Fruit fly (Drosophila melanogaster): ENCODE results near the gene CG17917.

CG17917 gene

dm6 chr3R:6352893-6353623 lies 11.3 kb downstream of the CG17917 start (continued):
- TF ChIP-seq Pdp1 (GFP tag; optimal IDR thresholded peaks at IDR 0.05): no peak
- no peak for TF ChIP-seq Hmr (GFP tag; optimal IDR thresholded peaks at IDR 0.05)
- no peak for TF ChIP-seq CG1024 (GFP tag; IDR thresholded peaks at IDR 0.05)
- TF ChIP-seq CG16813 (GFP tag; IDR thresholded peaks at IDR 0.05; ENCODE audit: partially characterized antibody): no peak
- TF ChIP-seq Lhr (GFP tag; optimal IDR thresholded peaks at IDR 0.05): no peak
- no peak for TF ChIP-seq Ada2b (GFP tag; IDR thresholded peaks at IDR 0.05)
- no peak for TF ChIP-seq CG10565 (GFP tag; optimal IDR thresholded peaks at IDR 0.05)
- TF ChIP-seq CG4360 (GFP tag; IDR thresholded peaks at IDR 0.05): peak; percentile 76
- TF ChIP-seq Dip2 (GFP tag; IDR thresholded peaks at IDR 0.05): no peak
- TF ChIP-seq NFAT (GFP tag; IDR thresholded peaks at IDR 0.05): no peak
- TF ChIP-seq pros (GFP tag; optimal IDR thresholded peaks at IDR 0.05): peak; percentile 45
- no peak for TF ChIP-seq Eip74EF (GFP tag; optimal IDR thresholded peaks at IDR 0.05)
- no peak for TF ChIP-seq CG1529 (GFP tag; optimal IDR thresholded peaks at IDR 0.05)
- no peak for TF ChIP-seq lov (optimal IDR thresholded peaks at IDR 0.05)
- TF ChIP-seq lov (GFP tag; IDR thresholded peaks at IDR 0.05): no peak
- no peak for TF ChIP-seq E2f2 (GFP tag; IDR thresholded peaks at IDR 0.05)
- TF ChIP-seq CG31441 (GFP tag; IDR thresholded peaks at IDR 0.05): peak; percentile 29; the same call in 1 of the 2 replicates
- TF ChIP-seq ATbp (GFP tag; optimal IDR thresholded peaks at IDR 0.05): peak; percentile 21
- no peak for TF ChIP-seq maf-S (GFP tag; optimal IDR thresholded peaks at IDR 0.05)
- no peak for TF ChIP-seq CG2120 (GFP tag; optimal IDR thresholded peaks at IDR 0.05)
- no peak for TF ChIP-seq CTCF (GFP tag; optimal IDR thresholded peaks at IDR 0.05)
- TF ChIP-seq croc (GFP tag; conservative IDR thresholded peaks at IDR 0.05): no peak
- no peak for TF ChIP-seq CG15601 (tag; optimal IDR thresholded peaks at IDR 0.05)
- no peak for TF ChIP-seq Fer1 (GFP tag; optimal IDR thresholded peaks at IDR 0.05)
- no peak for TF ChIP-seq CG13287 (GFP tag; IDR thresholded peaks at IDR 0.05; ENCODE audit: partially characterized antibody)
- peak; percentile 5 for TF ChIP-seq CG1647 (GFP tag; optimal IDR thresholded peaks at IDR 0.05)
- TF ChIP-seq scrt (GFP tag; optimal IDR thresholded peaks at IDR 0.05): no peak
- TF ChIP-seq CG9727 (GFP tag; optimal IDR thresholded peaks at IDR 0.05): peak; percentile 7
- TF ChIP-seq Ets97D (GFP tag; optimal IDR thresholded peaks at IDR 0.05): no peak
- TF ChIP-seq tup (GFP tag; optimal IDR thresholded peaks at IDR 0.05): no peak
- TF ChIP-seq cato (GFP tag; optimal IDR thresholded peaks at IDR 0.05; ENCODE audit: borderline replicate concordance): no peak
- TF ChIP-seq CG17829 (tag; optimal IDR thresholded peaks at IDR 0.05): peak; percentile 29
- TF ChIP-seq CG12744 (GFP tag; optimal IDR thresholded peaks at IDR 0.05): no peak
- peak; percentile 7 for TF ChIP-seq CG17568 (GFP tag; optimal IDR thresholded peaks at IDR 0.05)
- TF ChIP-seq caup (GFP tag; optimal IDR thresholded peaks at IDR 0.05; ENCODE audit: severe bottlenecking): no peak
- no peak for TF ChIP-seq CG32772 (GFP tag; IDR thresholded peaks at IDR 0.05)
- peak; percentile 95 for TF ChIP-seq sr (GFP tag; IDR thresholded peaks at IDR 0.05)
- TF ChIP-seq bab2 (GFP tag; optimal IDR thresholded peaks at IDR 0.05): no peak
- TF ChIP-seq Fer2 (tag; optimal IDR thresholded peaks at IDR 0.05): no peak
- no peak for TF ChIP-seq CG34224 (GFP tag; IDR thresholded peaks at IDR 0.05; ENCODE audit: partially characterized antibody)
- TF ChIP-seq Scr (GFP tag; IDR thresholded peaks at IDR 0.05; ENCODE audit: partially characterized antibody): no peak
- peak; percentile 63 for TF ChIP-seq gem (tag; optimal IDR thresholded peaks at IDR 0.05)
- no peak for TF ChIP-seq tio (GFP tag; optimal IDR thresholded peaks at IDR 0.05)
- TF ChIP-seq CG8944 (GFP tag; optimal IDR thresholded peaks at IDR 0.05): no peak
- peak; percentile 25 for TF ChIP-seq az2 (GFP tag; optimal IDR thresholded peaks at IDR 0.05)
- no peak for TF ChIP-seq CG18599 (GFP tag; optimal IDR thresholded peaks at IDR 0.05)
- TF ChIP-seq CG2678 (tag; optimal IDR thresholded peaks at IDR 0.05): peak; percentile 65
- peak; percentile 46 for TF ChIP-seq grau (tag; optimal IDR thresholded peaks at IDR 0.05)
- peak; percentile 32; the same call in 1 of the 2 replicates for TF ChIP-seq CG31224 (GFP tag; IDR thresholded peaks at IDR 0.05)
- no peak for TF ChIP-seq Taf1 (GFP tag; IDR thresholded peaks at IDR 0.05)
